Worm (Caenorhabditis elegans) whole organism, L4 larva: ENCODE data around the gene F34D6.1.

Source experiments
- F49E8.2 ChIP-seq: sonication (generic microtip); optimal IDR thresholded peaks from 2 replicates; lab custom pipeline; 2016; ENCODE audit warnings: missing compliant biosample characterization, mild to moderate bottlenecking, missing genetic modification characterization, borderline replicate concordance
- aha-1 ChIP-seq: fragments of 150-350 bp; peaks from one replicate; lab custom pipeline; 2014; ENCODE audit warnings: missing biosample characterization, missing genetic modification characterization
- jun-1 ChIP-seq: fragments of 150-350 bp; optimal IDR thresholded peaks from 2 replicates; lab custom pipeline; 2014; ENCODE audit warnings: missing biosample characterization, missing genetic modification reagents, missing genetic modification characterization
- nhr-25 ChIP-seq: sonication (generic microtip); optimal IDR thresholded peaks from 2 replicates; lab custom pipeline; 2017; ENCODE audit warnings: missing genetic modification characterization, mild to moderate bottlenecking, missing compliant biosample characterization, antibody characterized with exemption, moderate library complexity, borderline replicate concordance; ENCODE audit not compliant: insufficient read depth
- zip-11 ChIP-seq: fragments of 200-800 bp; sonication (Bioruptor generic); IDR thresholded peaks from 2 replicates; pipeline ENCODE4 v1.3.6; 2022; ENCODE audit warnings: missing genetic modification characterization, missing compliant biosample characterization

- TF ChIP-seq jun-1 (tag; lab: Kevin White, UChicago) (no peak), zip-11 (GFP tag; lab: Robert Waterston, UW) (no peak), F49E8.2 (tag; lab: Kevin White, UChicago) (no peak), aha-1 (tag; lab: Kevin White, UChicago) (no peak), nhr-25 (tag; lab: Kevin White, UChicago) (no peak)
Observed at ce11 chrII:2698378-2698777, 17.4 kb upstream of the F34D6.1 start, which contains the start of gene sri-62.
